Fruit fly (Drosophila melanogaster): Measurements from ENCODE around the gene Oat.

The Oat gene

dm6 chr3L:19605974-19606497, 43.6 kb downstream of the Oat start, which contains the start of the genes lush and CG9372 (continued):
- TF ChIP-seq CG7786 (GFP tag; optimal IDR thresholded peaks at IDR 0.05) = no peak
- no peak for TF ChIP-seq BtbVII (GFP tag; optimal IDR thresholded peaks at IDR 0.05)
- TF ChIP-seq CG13624 (GFP tag; optimal IDR thresholded peaks at IDR 0.05) = no peak
- TF ChIP-seq Xbp1 (GFP tag; optimal IDR thresholded peaks at IDR 0.05) = no peak
- TF ChIP-seq B-H1 (GFP tag; IDR thresholded peaks at IDR 0.05) = no peak
- no peak for TF ChIP-seq ap (GFP tag; IDR thresholded peaks at IDR 0.05)
- TF ChIP-seq tio (GFP tag; optimal IDR thresholded peaks at IDR 0.05) = no peak
- no peak for TF ChIP-seq vvl (GFP tag; IDR thresholded peaks at IDR 0.05)
- no peak for TF ChIP-seq CG3995 (GFP tag; optimal IDR thresholded peaks at IDR 0.05)
- TF ChIP-seq ewg (GFP tag; optimal IDR thresholded peaks at IDR 0.05) = no peak

- TF ChIP-seq gro (GFP tag; optimal IDR thresholded peaks at IDR 0.05) (no peak), CG17912 (GFP tag; optimal IDR thresholded peaks at IDR 0.05) (no peak), CG2678 (tag; optimal IDR thresholded peaks at IDR 0.05) (no peak), YL-1 (GFP tag; optimal IDR thresholded peaks at IDR 0.05) (peak; percentile 10), CG17385 (GFP tag; optimal IDR thresholded peaks at IDR 0.05) (no peak), CG7839 (tag; optimal IDR thresholded peaks at IDR 0.05) (no peak), NK7.1 (GFP tag; optimal IDR thresholded peaks at IDR 0.05) (no peak), Six4 (GFP tag; optimal IDR thresholded peaks at IDR 0.05) (no peak), Drgx (GFP tag; IDR thresholded peaks at IDR 0.05) (no peak), CG11504 (tag; optimal IDR thresholded peaks at IDR 0.05) (peak; percentile 17), btn (GFP tag; optimal IDR thresholded peaks at IDR 0.05) (no peak), CG1529 (GFP tag; optimal IDR thresholded peaks at IDR 0.05) (no peak), mld (GFP tag; IDR thresholded peaks at IDR 0.05; ENCODE audit: partially characterized antibody) (no peak), CG18599 (GFP tag; optimal IDR thresholded peaks at IDR 0.05) (no peak), da (GFP tag; optimal IDR thresholded peaks at IDR 0.05) (no peak), MESR4 (GFP tag; optimal IDR thresholded peaks at IDR 0.05) (peak; percentile 35), sr (GFP tag; IDR thresholded peaks at IDR 0.05) (no peak), CG5180 (GFP tag; optimal IDR thresholded peaks at IDR 0.05) (no peak), MBD-R2 (GFP tag; IDR thresholded peaks at IDR 0.05) (peak; percentile 83), ewg (GFP tag; optimal IDR thresholded peaks at IDR 0.05) (peak; percentile 96), onecut (GFP tag; IDR thresholded peaks at IDR 0.05) (peak; percentile 100), CG17829 (tag; optimal IDR thresholded peaks at IDR 0.05) (no peak)
Observed at dm6 chr3L:19601413-19601812, 48.2 kb downstream of the Oat start, which contains the start of gene CG9368. CG9368 (plus strand) TSS chr3L:19601633.

- TF ChIP-seq tap (tag; optimal IDR thresholded peaks at IDR 0.05) (no peak), Dip2 (GFP tag; IDR thresholded peaks at IDR 0.05) (no peak), Aef1 (GFP tag; IDR thresholded peaks at IDR 0.05) (no peak), en (GFP tag; optimal IDR thresholded peaks at IDR 0.05) (no peak), h (optimal IDR thresholded peaks at IDR 0.05) (no peak), gem (tag; optimal IDR thresholded peaks at IDR 0.05) (no peak), CG1233 (GFP tag; optimal IDR thresholded peaks at IDR 0.05) (no peak), CG30431 (GFP tag; optimal IDR thresholded peaks at IDR 0.05) (no peak), Sox102F (GFP tag; optimal IDR thresholded peaks at IDR 0.05) (no peak), nau (GFP tag; optimal IDR thresholded peaks at IDR 0.05) (no peak), Awh (GFP tag; IDR thresholded peaks at IDR 0.05) (no peak), unpg (GFP tag; optimal IDR thresholded peaks at IDR 0.05) (no peak), Opbp (GFP tag; IDR thresholded peaks at IDR 0.05; ENCODE audit: partially characterized antibody) (no peak), Neu2 (GFP tag; optimal IDR thresholded peaks at IDR 0.05; ENCODE audit: borderline replicate concordance) (no peak), CG5245 (GFP tag; optimal IDR thresholded peaks at IDR 0.05) (no peak), zen2 (GFP tag; IDR thresholded peaks at IDR 0.05; ENCODE audit: partially characterized antibody) (no peak), Oaz (GFP tag; IDR thresholded peaks at IDR 0.05) (no peak), hb (GFP tag; IDR thresholded peaks at IDR 0.05; ENCODE audit: partially characterized antibody) (peak; percentile 72)
Observed at dm6 chr3L:19598369-19599148, 51.1 kb downstream of the Oat start, which contains the start of the genes ash1 and Taf6. ash1 (minus strand) TSS chr3L:19598755. Taf6 (plus strand) TSS chr3L:19599088.

Data from whole organism, embryonic.